Fruit fly (Drosophila melanogaster) whole organism, adult: ENCODE data around the gene CG17005.

ENCODE experiments used
- CG11617 ChIP-seq: fragments of 200-800 bp; sonication (Bioruptor generic); optimal IDR thresholded peaks from 2 replicates; lab custom pipeline; 2017; ENCODE audit warnings: mild to moderate bottlenecking, missing biosample characterization, missing genetic modification reagents, missing genetic modification characterization
- CG12768 ChIP-seq: fragments of 200-800 bp; sonication (Bioruptor generic); optimal IDR thresholded peaks from 2 replicates; lab custom pipeline; 2017; ENCODE audit warnings: missing biosample characterization, missing genetic modification characterization, mild to moderate bottlenecking, moderate library complexity, missing genetic modification reagents
- CG14711 ChIP-seq: fragments of 200-800 bp; sonication (Bioruptor generic); optimal IDR thresholded peaks from 2 replicates; lab custom pipeline; 2018; ENCODE audit warnings: missing biosample characterization, mild to moderate bottlenecking, missing genetic modification characterization, moderate library complexity
- CG1620 ChIP-seq: fragments of 200-800 bp; sonication (Bioruptor generic); optimal IDR thresholded peaks from 2 replicates; lab custom pipeline; 2016; ENCODE audit warnings: missing biosample characterization, missing genetic modification characterization
- CG33017 ChIP-seq: fragments of 200-800 bp; sonication (Bioruptor generic); optimal IDR thresholded peaks from 2 replicates; lab custom pipeline; 2018; ENCODE audit warnings: missing biosample characterization, mild to moderate bottlenecking, missing genetic modification characterization, moderate library complexity
- CG7045 ChIP-seq: fragments of 200-800 bp; sonication (Bioruptor generic); optimal IDR thresholded peaks from 2 replicates; lab custom pipeline; 2017; ENCODE audit warnings: missing biosample characterization, mild to moderate bottlenecking, missing genetic modification characterization
- CG7101 ChIP-seq: fragments of 200-800 bp; sonication (Bioruptor generic); optimal IDR thresholded peaks from 2 replicates; lab custom pipeline; 2018; ENCODE audit warnings: missing biosample characterization, mild to moderate bottlenecking, missing genetic modification characterization, moderate library complexity
- Clk ChIP-seq: fragments of 200-800 bp; sonication (Bioruptor generic); optimal IDR thresholded peaks from 2 replicates; lab custom pipeline; 2017; ENCODE audit warnings: missing biosample characterization, missing genetic modification characterization
- Crg-1 ChIP-seq: fragments of 200-800 bp; sonication (Bioruptor generic); optimal IDR thresholded peaks from 2 replicates; lab custom pipeline; 2016; ENCODE audit warnings: missing biosample characterization, missing genetic modification characterization
- Hr96 ChIP-seq: fragments of 200-800 bp; sonication (Bioruptor generic); optimal IDR thresholded peaks from 2 replicates; lab custom pipeline; 2016; ENCODE audit warnings: missing biosample characterization, missing genetic modification characterization
- bab1 ChIP-seq: fragments of 200-800 bp; sonication (Bioruptor generic); optimal IDR thresholded peaks from 3 replicates; lab custom pipeline; 2019; ENCODE audit warnings: missing biosample characterization, mild to moderate bottlenecking, missing genetic modification characterization, moderate library complexity
- cic ChIP-seq: fragments of 200-800 bp; sonication (Bioruptor generic); optimal IDR thresholded peaks from 2 replicates; lab custom pipeline; 2017; ENCODE audit warnings: missing biosample characterization, mild to moderate bottlenecking, missing genetic modification characterization, moderate library complexity
- cnc ChIP-seq, 2 experiments: fragments of >200 bp; optimal IDR thresholded peaks; 2 replicates each; lab custom pipeline; 2017
- ovo ChIP-seq: fragments of 200-800 bp; sonication (Bioruptor generic); optimal IDR thresholded peaks from 2 replicates; lab custom pipeline; 2016; ENCODE audit warnings: missing biosample characterization, missing genetic modification characterization
- pad ChIP-seq: fragments of 200-800 bp; sonication (Bioruptor generic); optimal IDR thresholded peaks from 3 replicates; lab custom pipeline; 2017; ENCODE audit warnings: missing biosample characterization, missing genetic modification characterization, mild to moderate bottlenecking, moderate library complexity, missing genetic modification reagents
- tj ChIP-seq: fragments of 200-800 bp; sonication (Bioruptor generic); optimal IDR thresholded peaks from 3 replicates; lab custom pipeline; 2017; ENCODE audit warnings: missing biosample characterization, mild to moderate bottlenecking, missing genetic modification characterization, moderate library complexity
- toe ChIP-seq: fragments of 200-800 bp; sonication (Bioruptor generic); optimal IDR thresholded peaks from 2 replicates; lab custom pipeline; 2016; ENCODE audit warnings: missing biosample characterization, missing genetic modification characterization

CG17005 gene

DNA sequence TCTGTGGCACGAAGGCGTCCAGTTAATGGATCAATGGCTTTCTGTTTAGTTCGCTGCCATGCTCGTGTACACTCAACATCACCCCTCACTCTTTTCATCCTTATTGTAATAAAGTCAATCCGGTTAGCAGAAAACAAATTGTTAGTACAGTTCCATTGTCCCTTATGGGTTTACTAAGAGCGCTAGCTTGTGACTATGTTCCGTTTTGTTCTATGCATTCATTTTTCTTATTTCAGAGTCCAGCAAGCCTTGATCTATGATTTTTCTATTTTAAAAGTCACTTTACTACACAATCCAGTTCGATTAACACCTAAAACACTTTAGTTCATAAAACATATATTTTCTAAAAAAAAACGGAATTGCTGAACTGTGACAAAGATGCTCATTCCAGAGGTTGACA lies 22.6 kb downstream of the CG17005 start, which contains the start of gene CG13110:
CG13110 (plus strand) TSS at position 301 of the 400 bp plus-strand sequence.
- TF ChIP-seq toe (GFP tag; lab: Kevin White, UChicago) (no peak), CG7045 (GFP tag; lab: Kevin White, UChicago) (no peak), CG33017 (tag; lab: Kevin White, UChicago) (no peak), CG14711 (tag; lab: Kevin White, UChicago) (no peak), Clk (GFP tag; lab: Kevin White, UChicago) (no peak), CG12768 (GFP tag; lab: Kevin White, UChicago) (no peak), CG1620 (GFP tag; lab: Kevin White, UChicago) (no peak), Hr96 (no peak), CG11617 (no peak), CG7101 (no peak), bab1 (GFP tag; lab: Kevin White, UChicago) (no peak), pad (GFP tag; lab: Kevin White, UChicago) (no peak), cic (GFP tag; lab: Kevin White, UChicago) (no peak)

DNA sequence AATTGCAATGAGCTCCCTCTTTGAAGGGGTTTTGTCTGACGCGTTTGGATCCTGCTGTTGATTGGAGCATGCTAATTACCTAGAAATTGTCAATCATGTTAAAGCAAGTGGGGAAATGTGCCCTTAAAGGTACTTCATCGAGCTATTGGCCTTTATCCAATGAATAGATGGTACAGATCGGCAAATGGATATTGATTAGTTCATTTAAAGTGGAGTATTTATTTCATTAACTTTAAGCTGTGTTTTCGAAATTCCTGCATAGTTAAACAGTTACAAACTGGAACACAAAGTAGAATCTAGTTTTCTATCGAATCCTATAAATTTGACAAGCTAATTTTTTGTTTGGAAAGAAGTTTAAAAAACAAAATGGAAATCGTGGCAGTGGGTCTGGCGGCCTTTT lies 39.8 kb downstream of the CG17005 start, which contains the start of gene CG34181:
CG34181 (plus strand) TSS at position 301 of the 400 bp plus-strand sequence.
- no peak for TF ChIP-seq Clk (GFP tag; lab: Kevin White, UChicago)
- no peak for TF ChIP-seq CG1620 (GFP tag; lab: Kevin White, UChicago)
- TF ChIP-seq Hr96: no peak
- TF ChIP-seq CG14711 (tag; lab: Kevin White, UChicago): no peak

- TF ChIP-seq CG33017 (tag; lab: Kevin White, UChicago): no peak
- no peak for TF ChIP-seq CG7101
- no peak for TF ChIP-seq cnc (optimal IDR thresholded peaks at IDR 0.05; lab: Kevin White, UChicago)
- no peak for TF ChIP-seq CG7045 (GFP tag; lab: Kevin White, UChicago)
- no peak for TF ChIP-seq CG12768 (GFP tag; lab: Kevin White, UChicago)
- no peak for TF ChIP-seq tj
Measured at dm6 chr2L:9369724-9370123, 42.2 kb downstream of the CG17005 start.

DNA sequence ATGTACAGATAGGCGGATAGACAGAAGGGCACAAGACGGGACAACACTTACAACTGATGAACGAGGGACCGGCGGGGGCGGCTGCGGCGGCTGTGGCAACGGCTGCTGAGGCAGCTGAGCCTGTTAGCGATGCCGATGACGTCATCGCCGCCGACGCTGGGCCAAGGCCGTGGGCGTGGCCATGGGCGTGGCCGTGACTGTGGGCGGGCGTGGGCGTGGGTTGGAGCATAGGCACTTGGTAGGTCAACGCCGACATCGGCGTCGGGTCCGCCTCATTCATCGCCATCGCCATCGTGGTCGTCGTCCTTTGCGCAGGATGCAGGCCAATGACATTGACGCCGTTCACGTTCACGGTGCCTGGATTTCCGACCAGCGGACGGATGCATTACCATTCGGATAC lies 50.2 kb downstream of the CG17005 start:
- no peak for TF ChIP-seq CG1620 (GFP tag; lab: Kevin White, UChicago)
- TF ChIP-seq Crg-1 (GFP tag; lab: Kevin White, UChicago): no peak
- TF ChIP-seq CG7101: no peak
- TF ChIP-seq ovo: no peak
- no peak for TF ChIP-seq Clk (GFP tag; lab: Kevin White, UChicago)
- no peak for TF ChIP-seq pad (GFP tag; lab: Kevin White, UChicago)
